Fruit fly (Drosophila melanogaster) whole organism, adult: ENCODE measurements around the gene mtm.

Source experiments
- CG11617 ChIP-seq: fragments of 200-800 bp; sonication (Bioruptor generic); optimal IDR thresholded peaks from 2 replicates; lab custom pipeline; 2017; ENCODE audit warnings: mild to moderate bottlenecking, missing biosample characterization, missing genetic modification reagents, missing genetic modification characterization
- CG12768 ChIP-seq: fragments of 200-800 bp; sonication (Bioruptor generic); optimal IDR thresholded peaks from 2 replicates; lab custom pipeline; 2017; ENCODE audit warnings: missing biosample characterization, missing genetic modification characterization, mild to moderate bottlenecking, moderate library complexity, missing genetic modification reagents
- CG14711 ChIP-seq: fragments of 200-800 bp; sonication (Bioruptor generic); optimal IDR thresholded peaks from 2 replicates; lab custom pipeline; 2018; ENCODE audit warnings: missing biosample characterization, mild to moderate bottlenecking, missing genetic modification characterization, moderate library complexity
- CG1620 ChIP-seq: fragments of 200-800 bp; sonication (Bioruptor generic); optimal IDR thresholded peaks from 2 replicates; lab custom pipeline; 2016; ENCODE audit warnings: missing biosample characterization, missing genetic modification characterization
- CG33017 ChIP-seq: fragments of 200-800 bp; sonication (Bioruptor generic); optimal IDR thresholded peaks from 2 replicates; lab custom pipeline; 2018; ENCODE audit warnings: missing biosample characterization, mild to moderate bottlenecking, missing genetic modification characterization, moderate library complexity
- CG5204 ChIP-seq: fragments of 200-800 bp; sonication (Bioruptor generic); optimal IDR thresholded peaks from 2 replicates; lab custom pipeline; 2016; ENCODE audit warnings: missing biosample characterization, missing genetic modification characterization
- CG7045 ChIP-seq: fragments of 200-800 bp; sonication (Bioruptor generic); optimal IDR thresholded peaks from 2 replicates; lab custom pipeline; 2017; ENCODE audit warnings: missing biosample characterization, mild to moderate bottlenecking, missing genetic modification characterization
- CG7101 ChIP-seq: fragments of 200-800 bp; sonication (Bioruptor generic); optimal IDR thresholded peaks from 2 replicates; lab custom pipeline; 2018; ENCODE audit warnings: missing biosample characterization, mild to moderate bottlenecking, missing genetic modification characterization, moderate library complexity
- Clk ChIP-seq: fragments of 200-800 bp; sonication (Bioruptor generic); optimal IDR thresholded peaks from 2 replicates; lab custom pipeline; 2017; ENCODE audit warnings: missing biosample characterization, missing genetic modification characterization
- Crg-1 ChIP-seq: fragments of 200-800 bp; sonication (Bioruptor generic); optimal IDR thresholded peaks from 2 replicates; lab custom pipeline; 2016; ENCODE audit warnings: missing biosample characterization, missing genetic modification characterization
- Hr96 ChIP-seq: fragments of 200-800 bp; sonication (Bioruptor generic); optimal IDR thresholded peaks from 2 replicates; lab custom pipeline; 2016; ENCODE audit warnings: missing biosample characterization, missing genetic modification characterization
- Mnt ChIP-seq: fragments of 200-800 bp; sonication (Bioruptor generic); optimal IDR thresholded peaks from 2 replicates; lab custom pipeline; 2016; ENCODE audit warnings: missing biosample characterization, mild to moderate bottlenecking, missing genetic modification characterization
- bab1 ChIP-seq: fragments of 200-800 bp; sonication (Bioruptor generic); optimal IDR thresholded peaks from 3 replicates; lab custom pipeline; 2019; ENCODE audit warnings: missing biosample characterization, mild to moderate bottlenecking, missing genetic modification characterization, moderate library complexity
- cic ChIP-seq: fragments of 200-800 bp; sonication (Bioruptor generic); optimal IDR thresholded peaks from 2 replicates; lab custom pipeline; 2017; ENCODE audit warnings: missing biosample characterization, mild to moderate bottlenecking, missing genetic modification characterization, moderate library complexity
- cnc ChIP-seq, 2 experiments: fragments of >200 bp; optimal IDR thresholded peaks; 2 replicates each; lab custom pipeline; 2017
- kay ChIP-seq: fragments of 200-800 bp; sonication (Bioruptor generic); peaks from one replicate; lab custom pipeline; 2016; ENCODE audit warnings: missing biosample characterization, missing genetic modification characterization, borderline replicate concordance
- ovo ChIP-seq: fragments of 200-800 bp; sonication (Bioruptor generic); optimal IDR thresholded peaks from 2 replicates; lab custom pipeline; 2016; ENCODE audit warnings: missing biosample characterization, missing genetic modification characterization
- pad ChIP-seq: fragments of 200-800 bp; sonication (Bioruptor generic); optimal IDR thresholded peaks from 3 replicates; lab custom pipeline; 2017; ENCODE audit warnings: missing biosample characterization, missing genetic modification characterization, mild to moderate bottlenecking, moderate library complexity, missing genetic modification reagents
- tj ChIP-seq: fragments of 200-800 bp; sonication (Bioruptor generic); optimal IDR thresholded peaks from 3 replicates; lab custom pipeline; 2017; ENCODE audit warnings: missing biosample characterization, mild to moderate bottlenecking, missing genetic modification characterization, moderate library complexity
- toe ChIP-seq: fragments of 200-800 bp; sonication (Bioruptor generic); optimal IDR thresholded peaks from 2 replicates; lab custom pipeline; 2016; ENCODE audit warnings: missing biosample characterization, missing genetic modification characterization

The mtm gene

dm6 chr2L:6075345-6075744 is 38.5 kb upstream of the mtm start:
- TF ChIP-seq CG1620 (GFP tag; lab: Kevin White, UChicago) = no peak
- TF ChIP-seq tj (GFP tag; lab: Kevin White, UChicago) = no peak
- no peak for TF ChIP-seq Crg-1 (GFP tag; lab: Kevin White, UChicago)
- no peak for TF ChIP-seq Mnt (GFP tag; lab: Kevin White, UChicago)
- TF ChIP-seq ovo (GFP tag; lab: Kevin White, UChicago) = no peak
- TF ChIP-seq bab1 (GFP tag; lab: Kevin White, UChicago) = no peak
- no peak for TF ChIP-seq CG11617 (GFP tag; lab: Kevin White, UChicago)
- TF ChIP-seq CG14711 (tag; lab: Kevin White, UChicago) = no peak
- TF ChIP-seq cic (GFP tag; lab: Kevin White, UChicago) = no peak
- TF ChIP-seq cnc (optimal IDR thresholded peaks at IDR 0.05; lab: Kevin White, UChicago) = no peak
- TF ChIP-seq Clk (GFP tag; lab: Kevin White, UChicago) = no peak
- no peak for TF ChIP-seq toe (GFP tag; lab: Kevin White, UChicago)
- no peak for TF ChIP-seq CG5204 (GFP tag; lab: Kevin White, UChicago)
- TF ChIP-seq kay = no peak
- no peak for TF ChIP-seq CG33017 (tag; lab: Kevin White, UChicago)
- TF ChIP-seq CG12768 (GFP tag; lab: Kevin White, UChicago) = no peak
- TF ChIP-seq CG7101 = no peak

dm6 chr2L:6074314-6074713 is 37.5 kb upstream of the mtm start:
- TF ChIP-seq Crg-1 (GFP tag; lab: Kevin White, UChicago) = no peak
- no peak for TF ChIP-seq pad (GFP tag; lab: Kevin White, UChicago)
- TF ChIP-seq toe (GFP tag; lab: Kevin White, UChicago) = no peak
- no peak for TF ChIP-seq CG7101
- TF ChIP-seq CG12768 (GFP tag; lab: Kevin White, UChicago) = no peak
- no peak for TF ChIP-seq cic (GFP tag; lab: Kevin White, UChicago)
- TF ChIP-seq cnc (optimal IDR thresholded peaks at IDR 0.05; lab: Kevin White, UChicago) = no peak
- TF ChIP-seq bab1 (GFP tag; lab: Kevin White, UChicago) = no peak
- no peak for TF ChIP-seq CG5204 (GFP tag; lab: Kevin White, UChicago)
- TF ChIP-seq ovo (GFP tag; lab: Kevin White, UChicago) = no peak
- TF ChIP-seq CG33017 (tag; lab: Kevin White, UChicago) = no peak
- no peak for TF ChIP-seq CG11617 (GFP tag; lab: Kevin White, UChicago)
- TF ChIP-seq kay = no peak
- TF ChIP-seq CG7045 (GFP tag; lab: Kevin White, UChicago) = no peak
- TF ChIP-seq Mnt (GFP tag; lab: Kevin White, UChicago) = no peak

dm6 chr2L:6073894-6074293 is 37.1 kb upstream of the mtm start:
- TF ChIP-seq Mnt (GFP tag; lab: Kevin White, UChicago) (no peak), CG1620 (GFP tag; lab: Kevin White, UChicago) (no peak), toe (GFP tag; lab: Kevin White, UChicago) (no peak), kay (no peak)

- no peak for TF ChIP-seq CG33017 (tag; lab: Kevin White, UChicago)
- TF ChIP-seq CG7045 (GFP tag; lab: Kevin White, UChicago) = no peak
- TF ChIP-seq cic (GFP tag; lab: Kevin White, UChicago) = no peak
These were observed 35.3 kb upstream of the mtm start for dm6 chr2L:6072124-6072523.

- peak; percentile 82 for TF ChIP-seq CG11617 (GFP tag; lab: Kevin White, UChicago)
- TF ChIP-seq cnc (optimal IDR thresholded peaks at IDR 0.05; lab: Kevin White, UChicago) = no peak
- TF ChIP-seq CG12768 (GFP tag; lab: Kevin White, UChicago) = peak; percentile 60
- TF ChIP-seq CG1620 (GFP tag; lab: Kevin White, UChicago) = peak; percentile 56
- TF ChIP-seq cic (GFP tag; lab: Kevin White, UChicago) = peak; percentile 14
- TF ChIP-seq tj (GFP tag; lab: Kevin White, UChicago) = peak; percentile 39
- TF ChIP-seq toe (GFP tag; lab: Kevin White, UChicago) = peak; percentile 85
- peak; percentile 44 for TF ChIP-seq Clk (GFP tag; lab: Kevin White, UChicago)
- peak; percentile 64 for TF ChIP-seq Mnt (GFP tag; lab: Kevin White, UChicago)
- TF ChIP-seq CG7101 = peak; percentile 68
- TF ChIP-seq CG33017 (tag; lab: Kevin White, UChicago) = peak; percentile 53
- TF ChIP-seq CG7045 (GFP tag; lab: Kevin White, UChicago) = peak; percentile 74
- peak; percentile 35 for TF ChIP-seq ovo (GFP tag; lab: Kevin White, UChicago)
- no peak for TF ChIP-seq kay
- TF ChIP-seq Crg-1 (GFP tag; lab: Kevin White, UChicago) = no peak
- TF ChIP-seq bab1 (GFP tag; lab: Kevin White, UChicago) = peak; percentile 36
- no peak for TF ChIP-seq Hr96 (GFP tag; lab: Kevin White, UChicago)
- TF ChIP-seq pad (GFP tag; lab: Kevin White, UChicago) = peak; percentile 42
- TF ChIP-seq CG14711 (tag; lab: Kevin White, UChicago) = peak; percentile 70
These were observed 33.9 kb upstream of the mtm start, which contains the start of the genes CG9154 and Kr-h2 for dm6 chr2L:6070656-6071231. CG9154 (minus strand) TSS chr2L:6070686. Kr-h2 (plus strand) TSS chr2L:6070990.

dm6 chr2L:6068544-6069251 is 31.9 kb upstream of the mtm start, which contains the start of the genes CG9150 and Pfdn1:
CG9150 (minus strand) TSS chr2L:6068594.
Pfdn1 (plus strand) TSS chr2L:6069079.
- TF ChIP-seq toe (GFP tag; lab: Kevin White, UChicago) (no peak), Mnt (GFP tag; lab: Kevin White, UChicago) (peak; percentile 66), bab1 (GFP tag; lab: Kevin White, UChicago) (peak; percentile 66), tj (GFP tag; lab: Kevin White, UChicago) (peak; percentile 16), CG7101 (peak; percentile 22), cic (GFP tag; lab: Kevin White, UChicago) (no peak), CG7045 (GFP tag; lab: Kevin White, UChicago) (no peak)
